Worm (Caenorhabditis elegans) whole organism, L4/young adult: ENCODE measurements around the gene Y49A10A.2.

Source experiments
- dao-5 ChIP-seq: sonication (generic microtip); optimal IDR thresholded peaks from 2 replicates; lab custom pipeline; 2016; ENCODE audit warnings: missing genotype, missing genetic modification characterization, moderate library complexity, missing compliant biosample characterization
- him-1 ChIP-seq: sonication (generic microtip); optimal IDR thresholded peaks from 2 replicates; lab custom pipeline; 2016; ENCODE audit warnings: missing genotype, missing genetic modification reagents, missing genetic modification characterization, missing compliant biosample characterization

- TF ChIP-seq him-1 (no peak), dao-5 (tag; lab: Kevin White, UChicago) (no peak)
These were observed 23.2 kb upstream of the Y49A10A.2 start for ce11 chrX:10395668-10396067.
